Fruit fly (Drosophila melanogaster) whole organism, wandering third instar larva: Measurements from ENCODE around the gene CG14280.

ENCODE experiments used
- Abd-B ChIP-seq: fragments of >200 bp; optimal IDR thresholded peaks from 2 replicates; lab custom pipeline; 2017; ENCODE audit warnings: missing biosample characterization, missing genetic modification characterization
- CG32264 ChIP-seq: fragments of 200-800 bp; sonication (Bioruptor generic); optimal IDR thresholded peaks from 2 replicates; lab custom pipeline; 2016; ENCODE audit warnings: missing biosample characterization, missing genetic modification characterization
- CG9705 ChIP-seq: fragments of 200-800 bp; sonication (Bioruptor generic); optimal IDR thresholded peaks from 2 replicates; lab custom pipeline; 2018; ENCODE audit warnings: missing biosample characterization, mild to moderate bottlenecking, missing genetic modification characterization
- CrebA ChIP-seq: fragments of 200-800 bp; sonication (Bioruptor generic); optimal IDR thresholded peaks from 2 replicates; lab custom pipeline; 2016; ENCODE audit warnings: missing biosample characterization, mild to moderate bottlenecking, missing genetic modification characterization, borderline replicate concordance
- Dfd ChIP-seq: fragments of >200 bp; optimal IDR thresholded peaks from 2 replicates; lab custom pipeline; 2017; ENCODE audit warnings: missing biosample characterization, missing genetic modification characterization
- GATAd ChIP-seq: sonication (Bioruptor generic); optimal IDR thresholded peaks from 2 replicates; lab custom pipeline; 2016; ENCODE audit warnings: missing biosample characterization, missing genetic modification characterization
- HLH106 ChIP-seq: fragments of 200-800 bp; optimal IDR thresholded peaks from 3 replicates; lab custom pipeline; 2019; ENCODE audit warnings: missing biosample characterization, mild to moderate bottlenecking, missing genetic modification characterization, moderate library complexity
- Hnf4 ChIP-seq: fragments of 200-800 bp; sonication (Bioruptor generic); optimal IDR thresholded peaks from 2 replicates; lab custom pipeline; 2016; ENCODE audit warnings: missing biosample characterization, mild to moderate bottlenecking, missing genetic modification characterization
- Hr78 ChIP-seq: fragments of >200 bp; optimal IDR thresholded peaks from 2 replicates; lab custom pipeline; 2017; ENCODE audit warnings: missing biosample characterization, missing genetic modification characterization
- Jra ChIP-seq: sonication (Bioruptor generic); optimal IDR thresholded peaks from 2 replicates; lab custom pipeline; 2016; ENCODE audit warnings: missing biosample characterization, missing genetic modification characterization
- Mio ChIP-seq: sonication (Bioruptor generic); optimal IDR thresholded peaks from 2 replicates; lab custom pipeline; 2016; ENCODE audit warnings: missing biosample characterization, missing genetic modification characterization
- Myc ChIP-seq: fragments of >200 bp; optimal IDR thresholded peaks from 2 replicates; lab custom pipeline; 2017
- N ChIP-seq: fragments of >200 bp; optimal IDR thresholded peaks from 2 replicates; lab custom pipeline; 2018; ENCODE audit warnings: missing biosample characterization, missing external identifiers, missing genetic modification characterization
- OdsH ChIP-seq: fragments of 200-800 bp; sonication (Bioruptor generic); optimal IDR thresholded peaks from 2 replicates; lab custom pipeline; 2016; ENCODE audit warnings: missing biosample characterization, mild to moderate bottlenecking, missing genetic modification characterization
- Rel ChIP-seq, 2 experiments: fragments of 200-800 bp; sonication (Bioruptor generic) in 1 of 2; optimal IDR thresholded peaks; 2 replicates in 1 of 2; 3 replicates in 1 of 2; lab custom pipeline; 2016 to 2019; ENCODE audit warnings: mild to moderate bottlenecking in 2 of 2, missing biosample characterization in 2 of 2, missing genetic modification characterization in 2 of 2, moderate library complexity in 1 of 2
- Sp1 ChIP-seq: fragments of 200-800 bp; sonication (Bioruptor generic); optimal IDR thresholded peaks from 3 replicates; lab custom pipeline; 2019; ENCODE audit warnings: missing biosample characterization, mild to moderate bottlenecking, missing genetic modification characterization, moderate library complexity
- Vsx2 ChIP-seq: fragments of 200-300, 225-300 bp; sonication (Bioruptor generic); optimal IDR thresholded peaks from 2 replicates; lab custom pipeline; 2018; ENCODE audit warnings: missing biosample characterization, missing genetic modification characterization; ENCODE audit not compliant: partially characterized antibody
- br ChIP-seq: fragments of 200-800 bp; sonication (Bioruptor generic); optimal IDR thresholded peaks from 2 replicates; lab custom pipeline; 2016; ENCODE audit warnings: missing biosample characterization, missing genetic modification characterization
- brk ChIP-seq: fragments of 200-800 bp; sonication (Bioruptor generic); optimal IDR thresholded peaks from 2 replicates; lab custom pipeline; 2016; ENCODE audit warnings: missing biosample characterization, mild to moderate bottlenecking, missing genetic modification characterization
- dl ChIP-seq, 2 experiments: fragments of 175-275, 200-275 bp in 1 of 2; fragments of 200-275 bp in 1 of 2; sonication (Bioruptor generic); optimal IDR thresholded peaks; lab custom pipeline; 2018; ENCODE audit warnings: mild to moderate bottlenecking in 2 of 2, missing biosample characterization in 2 of 2, missing genetic modification characterization in 2 of 2, moderate library complexity in 2 of 2; ENCODE audit not compliant: partially characterized antibody in 2 of 2, insufficient read depth in 1 of 2
- dmrt93B ChIP-seq: fragments of 200-800 bp; sonication (Bioruptor generic); optimal IDR thresholded peaks from 2 replicates; lab custom pipeline; 2018; ENCODE audit warnings: missing biosample characterization, mild to moderate bottlenecking, missing genetic modification characterization
- dsf ChIP-seq: sonication (Bioruptor generic); optimal IDR thresholded peaks from 2 replicates; lab custom pipeline; 2016; ENCODE audit warnings: missing biosample characterization, missing genetic modification characterization, borderline replicate concordance
- ey ChIP-seq: fragments of 200-800 bp; sonication (Bioruptor generic); optimal IDR thresholded peaks from 2 replicates; lab custom pipeline; 2016; ENCODE audit warnings: missing biosample characterization, missing genetic modification characterization
- foxo ChIP-seq, 2 experiments: fragments of 200-800 bp; sonication (Bioruptor generic); optimal IDR thresholded peaks; 2 replicates in 1 of 2; 3 replicates in 1 of 2; lab custom pipeline; 2016 to 2017; ENCODE audit warnings: missing biosample characterization in 2 of 2, missing genetic modification characterization in 2 of 2
- fru ChIP-seq: fragments of 200-800 bp; sonication (Bioruptor generic); optimal IDR thresholded peaks from 3 replicates; lab custom pipeline; 2016; ENCODE audit warnings: missing biosample characterization, mild to moderate bottlenecking, missing genetic modification characterization
- h ChIP-seq: fragments of 200-800 bp; sonication (Bioruptor generic); optimal IDR thresholded peaks from 3 replicates; lab custom pipeline; 2016; ENCODE audit warnings: missing biosample characterization, mild to moderate bottlenecking, missing genetic modification characterization
- jim ChIP-seq: fragments of 175-275, 200-325 bp; sonication (Bioruptor generic); optimal IDR thresholded peaks from 2 replicates; lab custom pipeline; 2016; ENCODE audit warnings: missing biosample characterization, mild to moderate bottlenecking, missing genetic modification characterization
- pan ChIP-seq: fragments of >200 bp; optimal IDR thresholded peaks from 2 replicates; lab custom pipeline; 2017
- psq ChIP-seq: fragments of 200-800 bp; sonication (Bioruptor generic); optimal IDR thresholded peaks from 3 replicates; lab custom pipeline; 2017; ENCODE audit warnings: missing biosample characterization, mild to moderate bottlenecking, missing genetic modification characterization, moderate library complexity
- rgr ChIP-seq: fragments of 200-800 bp; sonication (Bioruptor generic); optimal IDR thresholded peaks from 3 replicates; lab custom pipeline; 2016; ENCODE audit warnings: missing biosample characterization, mild to moderate bottlenecking, missing genetic modification characterization
- sage ChIP-seq: fragments of 200-800 bp; sonication (Bioruptor generic); optimal IDR thresholded peaks from 2 replicates; lab custom pipeline; 2016; ENCODE audit warnings: missing biosample characterization, mild to moderate bottlenecking, missing genetic modification characterization
- sv ChIP-seq: fragments of 200-800 bp; sonication (Bioruptor generic); optimal IDR thresholded peaks from 3 replicates; lab custom pipeline; 2016; ENCODE audit warnings: missing biosample characterization, missing genetic modification characterization
- tai ChIP-seq: sonication (Bioruptor generic); optimal IDR thresholded peaks from 2 replicates; lab custom pipeline; 2016; ENCODE audit warnings: missing biosample characterization, missing genetic modification characterization
- woc ChIP-seq: sonication (Bioruptor generic); optimal IDR thresholded peaks from 2 replicates; lab custom pipeline; 2016; ENCODE audit warnings: missing biosample characterization, mild to moderate bottlenecking, missing genetic modification characterization

CG14280 gene

dm6 chr3R:19228080-19228479 is 28.5 kb upstream of the CG14280 start, which contains the start of gene CG11703:
Gene CG11703 (minus strand): TSS chr3R:19228180.
- no peak for TF ChIP-seq Mio (GFP tag; lab: Kevin White, UChicago)
- TF ChIP-seq Rel (GFP tag; optimal IDR thresholded peaks at IDR 0.05; lab: Kevin White, UChicago) = no peak
- TF ChIP-seq Rel (tag; optimal IDR thresholded peaks at IDR 0.05; lab: Kevin White, UChicago) = no peak
- no peak for TF ChIP-seq fru
- no peak for TF ChIP-seq ey (GFP tag; lab: Kevin White, UChicago)
- TF ChIP-seq GATAd (GFP tag; lab: Kevin White, UChicago) = no peak
- no peak for TF ChIP-seq Hr78 (GFP tag; lab: Kevin White, UChicago)
- TF ChIP-seq Jra (GFP tag; lab: Kevin White, UChicago) = no peak
- TF ChIP-seq rgr (GFP tag; lab: Kevin White, UChicago) = no peak
- TF ChIP-seq Sp1 (GFP tag; lab: Kevin White, UChicago) = no peak
- TF ChIP-seq pan = no peak
- TF ChIP-seq N (GFP tag; lab: Kevin White, UChicago) = no peak
- no peak for TF ChIP-seq br
- no peak for TF ChIP-seq woc (GFP tag; lab: Kevin White, UChicago)
- TF ChIP-seq brk (GFP tag; lab: Kevin White, UChicago) = no peak
- TF ChIP-seq Myc (lab: Kevin White, UChicago) = no peak
- no peak for TF ChIP-seq foxo (GFP tag; optimal IDR thresholded peaks at IDR 0.05; lab: Kevin White, UChicago)
- TF ChIP-seq, all 38 proteins: peak for 0

- no peak for TF ChIP-seq OdsH (GFP tag; lab: Kevin White, UChicago)
- no peak for TF ChIP-seq N (GFP tag; lab: Kevin White, UChicago)
- no peak for TF ChIP-seq tai (GFP tag; lab: Kevin White, UChicago)
- no peak for TF ChIP-seq Jra (GFP tag; lab: Kevin White, UChicago)
- no peak for TF ChIP-seq fru
- TF ChIP-seq Hr78 (GFP tag; lab: Kevin White, UChicago) = no peak
- TF ChIP-seq Mio (GFP tag; lab: Kevin White, UChicago) = no peak
- TF ChIP-seq Hnf4 (GFP tag; lab: Kevin White, UChicago) = no peak
- TF ChIP-seq dsf (GFP tag; lab: Kevin White, UChicago) = no peak
- no peak for TF ChIP-seq foxo (GFP tag; optimal IDR thresholded peaks at IDR 0.05; lab: Kevin White, UChicago)
- no peak for TF ChIP-seq HLH106 (tag; lab: Kevin White, UChicago)
- no peak for TF ChIP-seq dmrt93B
- no peak for TF ChIP-seq GATAd (GFP tag; lab: Kevin White, UChicago)
- no peak for TF ChIP-seq woc (GFP tag; lab: Kevin White, UChicago)
- no peak for TF ChIP-seq brk (GFP tag; lab: Kevin White, UChicago)
- TF ChIP-seq Abd-B (GFP tag; lab: Kevin White, UChicago) = no peak
- TF ChIP-seq h = no peak
- no peak for TF ChIP-seq psq (GFP tag; lab: Kevin White, UChicago)
- no peak for TF ChIP-seq jim (GFP tag; lab: Kevin White, UChicago)
- TF ChIP-seq Sp1 (GFP tag; lab: Kevin White, UChicago) = no peak
- TF ChIP-seq, all 38 proteins: peak for 0
Measured at dm6 chr3R:19229245-19229644, 27.3 kb upstream of the CG14280 start, which contains the start of the genes CG5250 and Polr2M. Gene CG5250 (minus strand): TSS chr3R:19229276. Gene Polr2M (plus strand): TSS chr3R:19229463.

dm6 chr3R:19238934-19239333 is 17.6 kb upstream of the CG14280 start:
- no peak for TF ChIP-seq CG9705 (GFP tag; lab: Kevin White, UChicago)

dm6 chr3R:19245399-19245798 is 11.2 kb upstream of the CG14280 start:
- TF ChIP-seq dmrt93B = no peak
- no peak for TF ChIP-seq CG32264
- TF ChIP-seq Myc (lab: Kevin White, UChicago) = no peak
- no peak for TF ChIP-seq dl (GFP tag; optimal IDR thresholded peaks at IDR 0.05; lab: Kevin White, UChicago; ENCODE audit: insufficient read depth in 1 of 2, partially characterized antibody in 2 of 2)
- TF ChIP-seq N (GFP tag; lab: Kevin White, UChicago) = no peak
- no peak for TF ChIP-seq Dfd (GFP tag; lab: Kevin White, UChicago)
- TF ChIP-seq foxo (GFP tag; optimal IDR thresholded peaks at IDR 0.05; lab: Kevin White, UChicago) = no peak
- TF ChIP-seq Jra (GFP tag; lab: Kevin White, UChicago) = no peak
- TF ChIP-seq brk (GFP tag; lab: Kevin White, UChicago) = no peak
- TF ChIP-seq pan = no peak
- TF ChIP-seq psq (GFP tag; lab: Kevin White, UChicago) = no peak

dm6 chr3R:19246080-19246637 is 10.4 kb upstream of the CG14280 start, which contains the start of gene unc79:
Gene unc79 (minus strand): TSS chr3R:19246130.
- no peak for TF ChIP-seq psq (GFP tag; lab: Kevin White, UChicago)
- no peak for TF ChIP-seq sage (GFP tag; lab: Kevin White, UChicago)
- TF ChIP-seq dl (GFP tag; optimal IDR thresholded peaks at IDR 0.05; lab: Kevin White, UChicago; ENCODE audit: insufficient read depth in 1 of 2, partially characterized antibody in 2 of 2) = no peak
- TF ChIP-seq Sp1 (GFP tag; lab: Kevin White, UChicago) = no peak
- no peak for TF ChIP-seq sv (GFP tag; lab: Kevin White, UChicago)
- no peak for TF ChIP-seq CG32264
- TF ChIP-seq Hnf4 (GFP tag; lab: Kevin White, UChicago) = no peak
- no peak for TF ChIP-seq CrebA (GFP tag; lab: Kevin White, UChicago)
- no peak for TF ChIP-seq foxo (GFP tag; optimal IDR thresholded peaks at IDR 0.05; lab: Kevin White, UChicago)
- TF ChIP-seq Myc (lab: Kevin White, UChicago) = no peak
- TF ChIP-seq Vsx2 = no peak
- TF ChIP-seq tai (GFP tag; lab: Kevin White, UChicago) = no peak
- TF ChIP-seq GATAd (GFP tag; lab: Kevin White, UChicago) = no peak
- no peak for TF ChIP-seq brk (GFP tag; lab: Kevin White, UChicago)
